Worm (Caenorhabditis elegans): Measurements from ENCODE around the gene C32D5.12.

C32D5.12 gene

ce11 chrII:6331222-6331830, 27.5 kb downstream of the C32D5.12 start, which contains the start of gene set-4:
Gene set-4, minus strand, starts transcription at chrII:6331341.
- TF ChIP-seq nhr-25 (tag; optimal IDR thresholded peaks at IDR 0.05) = peak; percentile 98
- TF ChIP-seq mdl-1 (tag; optimal IDR thresholded peaks at IDR 0.05) = peak; percentile 72
- TF ChIP-seq ztf-4 (tag; optimal IDR thresholded peaks at IDR 0.05) = peak; percentile 68
- no peak for TF ChIP-seq ceh-9 (tag; optimal IDR thresholded peaks at IDR 0.05)
- TF ChIP-seq mml-1 (tag; optimal IDR thresholded peaks at IDR 0.05) = no peak
- TF ChIP-seq fos-1 (tag; optimal IDR thresholded peaks at IDR 0.05) = no peak
- peak; percentile 96 for TF ChIP-seq hmg-11 (tag; optimal IDR thresholded peaks at IDR 0.05)
- peak; percentile 84 for TF ChIP-seq elt-2 (tag; optimal IDR thresholded peaks at IDR 0.05)
- peak; percentile 94 for TF ChIP-seq snpc-4 (tag; optimal IDR thresholded peaks at IDR 0.05)
- peak; percentile 78 for TF ChIP-seq elt-1 (tag; optimal IDR thresholded peaks at IDR 0.05)
- TF ChIP-seq unc-62 (GFP tag; optimal IDR thresholded peaks at IDR 0.05) = peak; percentile 46
- TF ChIP-seq zag-1 (tag; optimal IDR thresholded peaks at IDR 0.05) = peak; percentile 27
- peak; percentile 90 for TF ChIP-seq jun-1 (tag; optimal IDR thresholded peaks at IDR 0.05)
- peak; percentile 75 for TF ChIP-seq ceh-82 (tag; optimal IDR thresholded peaks at IDR 0.05)
- TF ChIP-seq skn-1 (tag; optimal IDR thresholded peaks at IDR 0.05) = peak; percentile 49
- TF ChIP-seq nhr-67 (tag; optimal IDR thresholded peaks at IDR 0.05) = no peak
- TF ChIP-seq nhr-43 (tag; optimal IDR thresholded peaks at IDR 0.05; ENCODE audit: poor library complexity, severe bottlenecking) = peak; percentile 78
- TF ChIP-seq nfya-1 (tag; optimal IDR thresholded peaks at IDR 0.05; ENCODE audit: insufficient read depth) = peak; percentile 94
- TF ChIP-seq tbx-2 (tag; optimal IDR thresholded peaks at IDR 0.05) = peak; percentile 91
- TF ChIP-seq egl-5 (tag; optimal IDR thresholded peaks at IDR 0.05) = peak; percentile 86
- peak; percentile 93 for TF ChIP-seq lin-39 (tag; optimal IDR thresholded peaks at IDR 0.05)
- no peak for TF ChIP-seq ceh-16 (tag; optimal IDR thresholded peaks at IDR 0.05)
- peak; percentile 54 for TF ChIP-seq ama-1 (optimal IDR thresholded peaks at IDR 0.05)
- no peak for TF ChIP-seq ztf-11 (tag; optimal IDR thresholded peaks at IDR 0.05)
- TF ChIP-seq ZK546.5 (tag; optimal IDR thresholded peaks at IDR 0.05) = no peak
- no peak for TF ChIP-seq nhr-76 (tag; optimal IDR thresholded peaks at IDR 0.05)
- TF ChIP-seq nhr-77 (tag; optimal IDR thresholded peaks at IDR 0.05) = no peak
- peak; percentile 86 for TF ChIP-seq lsy-12 (tag; optimal IDR thresholded peaks at IDR 0.05)
- TF ChIP-seq eor-1 (tag; optimal IDR thresholded peaks at IDR 0.05) = no peak
- peak; percentile 80 for TF ChIP-seq nhr-11 (tag; optimal IDR thresholded peaks at IDR 0.05)
- TF ChIP-seq pqm-1 (tag; optimal IDR thresholded peaks at IDR 0.05) = peak; percentile 42
- TF ChIP-seq lin-15B (tag; optimal IDR thresholded peaks at IDR 0.05) = peak; percentile 91
- TF ChIP-seq nhr-28 (tag; optimal IDR thresholded peaks at IDR 0.05) = no peak
- no peak for TF ChIP-seq aly-2 (tag; optimal IDR thresholded peaks at IDR 0.05)
- peak; percentile 75 for TF ChIP-seq R02D3.7 (tag; optimal IDR thresholded peaks at IDR 0.05)
- no peak for TF ChIP-seq daf-12 (tag; optimal IDR thresholded peaks at IDR 0.05)
- TF ChIP-seq fkh-2 (tag; optimal IDR thresholded peaks at IDR 0.05) = no peak
- TF ChIP-seq nhr-237 (tag; optimal IDR thresholded peaks at IDR 0.05) = no peak
- TF ChIP-seq unc-39 (tag; optimal IDR thresholded peaks at IDR 0.05) = no peak
- peak; percentile 64 for TF ChIP-seq fkh-10 (GFP tag; optimal IDR thresholded peaks at IDR 0.05)
- peak; percentile 68 for TF ChIP-seq ceh-28 (tag; optimal IDR thresholded peaks at IDR 0.05)
- TF ChIP-seq nhr-12 (tag; optimal IDR thresholded peaks at IDR 0.05) = no peak
- TF ChIP-seq pha-4 (tag; optimal IDR thresholded peaks at IDR 0.05) = peak; percentile 94
- peak in 1 of 3 experiments; percentile 55 for TF ChIP-seq elt-3 (tag; optimal IDR thresholded peaks at IDR 0.05)
- no peak for TF ChIP-seq sea-2 (GFP tag; optimal IDR thresholded peaks at IDR 0.05)
- peak; percentile 60 for TF ChIP-seq egl-27 (tag; optimal IDR thresholded peaks at IDR 0.05)
- peak; percentile 89 for TF ChIP-seq nhr-23 (tag; optimal IDR thresholded peaks at IDR 0.05)

Measured in whole organism, L3 larva.